Fruit fly (Drosophila melanogaster): ENCODE measurements around the gene CG14664.
A peak's percentile ranks its signal among the peaks of the same experiment; 100 is the strongest.

The CG14664 gene

DNA sequence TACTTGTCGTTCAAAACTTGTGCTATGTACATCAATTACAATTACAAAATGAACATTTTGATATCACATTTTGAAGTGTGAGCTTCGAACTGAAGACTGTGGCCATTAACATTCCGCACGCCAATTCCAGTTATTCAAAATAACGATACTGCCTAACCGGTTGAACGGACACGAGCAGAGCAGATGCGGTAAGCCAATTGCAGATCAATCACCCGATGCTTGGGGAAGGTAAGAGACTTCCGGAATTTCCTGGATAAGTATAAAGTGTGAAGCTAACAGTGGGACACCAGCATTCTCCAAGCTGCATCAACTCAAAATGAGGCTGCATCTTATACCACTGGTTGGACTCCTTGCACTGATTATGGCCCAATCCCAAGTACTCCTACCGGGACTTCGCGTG is at the start of gene CG14664:
Gene CG14664, plus strand, starts transcription at position 301 of the 400 bp plus-strand sequence.
- no peak for TF ChIP-seq sv (GFP tag; optimal IDR thresholded peaks at IDR 0.05)
- TF ChIP-seq dl (GFP tag; optimal IDR thresholded peaks at IDR 0.05; ENCODE audit: insufficient read depth in 1 of 2, partially characterized antibody in 2 of 2): no peak
- TF ChIP-seq Sp1 (GFP tag; optimal IDR thresholded peaks at IDR 0.05): no peak
- no peak for TF ChIP-seq ey (GFP tag; optimal IDR thresholded peaks at IDR 0.05)
- TF ChIP-seq usp (GFP tag; optimal IDR thresholded peaks at IDR 0.05): no peak
- TF ChIP-seq Dif (GFP tag; optimal IDR thresholded peaks at IDR 0.05; ENCODE audit: partially characterized antibody): no peak
- no peak for TF ChIP-seq lola (GFP tag; optimal IDR thresholded peaks at IDR 0.05)
- TF ChIP-seq pan (optimal IDR thresholded peaks at IDR 0.05): no peak
- no peak for TF ChIP-seq foxo (GFP tag; optimal IDR thresholded peaks at IDR 0.05)

DNA sequence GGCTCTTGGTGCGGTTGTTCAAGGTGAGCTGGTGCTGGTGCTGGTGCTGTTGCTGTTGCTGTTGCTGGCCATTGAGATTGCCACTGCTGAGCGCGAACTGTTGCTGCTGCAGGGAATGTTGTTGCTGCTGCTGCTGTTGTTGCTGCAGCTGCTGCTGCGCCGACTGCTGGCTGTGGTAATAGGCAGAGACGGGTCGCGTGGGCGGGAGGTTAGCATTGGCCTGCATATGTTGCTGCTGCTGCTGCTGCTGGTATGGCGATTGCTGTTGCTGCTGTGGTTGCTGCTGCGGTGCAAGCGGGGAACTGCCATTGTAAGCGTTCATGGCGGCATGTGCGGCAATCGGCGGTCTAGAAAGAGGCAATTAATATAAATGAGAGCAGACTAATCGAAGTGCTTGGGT is 48.0 kb upstream of the CG14664 start:
- TF ChIP-seq psq (GFP tag; optimal IDR thresholded peaks at IDR 0.05): no peak
- peak; percentile 97 for TF ChIP-seq Dfd (GFP tag; optimal IDR thresholded peaks at IDR 0.05)

DNA sequence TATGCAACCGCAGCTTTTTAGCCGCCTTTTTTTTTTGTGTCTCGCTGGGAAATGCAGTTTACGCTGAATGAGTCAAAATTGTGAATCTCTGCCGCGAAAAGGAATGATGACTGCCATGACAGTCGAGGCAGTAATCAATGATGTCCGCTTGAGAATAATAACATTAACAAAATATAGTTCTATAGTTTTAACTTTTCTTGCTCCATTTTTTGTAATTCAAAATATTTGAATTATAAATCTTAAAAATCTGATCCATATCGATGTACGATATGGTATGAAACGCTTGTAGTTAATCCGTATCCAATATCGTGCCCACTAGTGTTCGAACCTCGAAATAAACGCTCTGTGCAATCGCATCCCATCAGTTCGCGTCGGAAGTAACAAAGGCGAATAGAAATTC is 36.1 kb upstream of the CG14664 start:
- peak in 1 of 2 experiments; percentile 9 for TF ChIP-seq foxo (GFP tag; optimal IDR thresholded peaks at IDR 0.05)
- no peak for TF ChIP-seq h (GFP tag; optimal IDR thresholded peaks at IDR 0.05)

DNA sequence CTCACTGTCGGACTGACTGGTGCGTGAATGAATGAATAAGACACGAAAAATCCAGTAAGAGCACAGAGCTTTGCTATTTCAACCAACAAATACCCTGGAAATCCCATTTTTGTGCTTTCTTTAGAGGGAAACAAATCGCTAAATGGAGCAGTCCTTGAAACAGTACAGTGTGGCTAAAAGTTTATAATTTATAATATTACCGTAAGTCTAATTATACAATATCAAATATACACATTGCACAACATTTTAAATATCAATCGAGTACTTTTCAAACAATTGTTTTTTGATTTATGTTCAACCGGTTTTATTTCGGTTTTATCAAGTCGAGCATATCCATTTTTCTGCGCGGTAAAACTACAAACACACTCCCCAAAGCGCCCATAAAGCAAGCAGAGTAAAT is 30.7 kb upstream of the CG14664 start:
- TF ChIP-seq sage (GFP tag; optimal IDR thresholded peaks at IDR 0.05) (no peak), ey (GFP tag; optimal IDR thresholded peaks at IDR 0.05) (no peak), Jra (GFP tag; optimal IDR thresholded peaks at IDR 0.05) (no peak), Rel (GFP tag; optimal IDR thresholded peaks at IDR 0.05) (no peak), Rel (tag; optimal IDR thresholded peaks at IDR 0.05) (no peak), pan (optimal IDR thresholded peaks at IDR 0.05) (no peak), brk (GFP tag; optimal IDR thresholded peaks at IDR 0.05) (no peak), Hr83 (GFP tag; optimal IDR thresholded peaks at IDR 0.05; ENCODE audit: poor library complexity, severe bottlenecking) (no peak), rgr (GFP tag; optimal IDR thresholded peaks at IDR 0.05) (no peak)

DNA sequence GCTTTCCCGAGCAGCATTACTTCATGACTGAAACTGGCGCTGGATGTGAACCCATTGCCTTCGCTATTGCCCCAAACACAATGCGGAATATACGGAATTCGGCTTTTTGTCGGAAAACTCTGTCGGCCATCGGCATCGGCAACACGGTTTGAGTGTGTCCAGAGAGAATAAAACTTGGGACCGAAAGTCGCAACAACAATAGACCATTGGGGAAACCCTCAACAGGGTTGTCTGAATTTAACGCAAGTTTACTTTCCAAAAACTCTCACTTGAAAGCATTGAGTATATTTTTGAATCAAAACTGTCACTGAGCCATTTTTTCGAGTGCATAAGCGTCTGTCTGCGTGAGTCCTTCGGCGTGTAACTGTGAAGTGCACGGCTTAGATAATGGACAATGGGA is 25.6 kb upstream of the CG14664 start:
- TF ChIP-seq rgr (GFP tag; optimal IDR thresholded peaks at IDR 0.05) (peak; percentile 26), Vsx2 (GFP tag; optimal IDR thresholded peaks at IDR 0.05; ENCODE audit: partially characterized antibody) (no peak), ey (GFP tag; optimal IDR thresholded peaks at IDR 0.05) (peak; percentile 46), sv (GFP tag; optimal IDR thresholded peaks at IDR 0.05) (peak; percentile 28), foxo (GFP tag; optimal IDR thresholded peaks at IDR 0.05) (peak in 1 of 2 experiments; percentile 52), br (GFP tag; optimal IDR thresholded peaks at IDR 0.05) (peak; percentile 23), Jra (GFP tag; optimal IDR thresholded peaks at IDR 0.05) (no peak), Sp1 (GFP tag; optimal IDR thresholded peaks at IDR 0.05) (peak; percentile 42), pan (optimal IDR thresholded peaks at IDR 0.05) (no peak), GATAd (GFP tag; optimal IDR thresholded peaks at IDR 0.05) (no peak), N (GFP tag; optimal IDR thresholded peaks at IDR 0.05) (no peak), sage (GFP tag; optimal IDR thresholded peaks at IDR 0.05) (no peak), Hnf4 (GFP tag; optimal IDR thresholded peaks at IDR 0.05) (peak; percentile 9), tai (GFP tag; optimal IDR thresholded peaks at IDR 0.05) (no peak), CrebA (GFP tag; optimal IDR thresholded peaks at IDR 0.05; ENCODE audit: borderline replicate concordance) (no peak), psq (GFP tag; optimal IDR thresholded peaks at IDR 0.05) (peak; percentile 11), lola (GFP tag; optimal IDR thresholded peaks at IDR 0.05) (no peak), OdsH (GFP tag; optimal IDR thresholded peaks at IDR 0.05) (peak; percentile 0), h (GFP tag; optimal IDR thresholded peaks at IDR 0.05) (peak; percentile 46), dmrt93B (GFP tag; optimal IDR thresholded peaks at IDR 0.05) (peak; percentile 0), CG9705 (GFP tag; optimal IDR thresholded peaks at IDR 0.05) (no peak), fru (GFP tag; optimal IDR thresholded peaks at IDR 0.05) (peak; percentile 58), Mio (GFP tag; optimal IDR thresholded peaks at IDR 0.05) (no peak), HLH106 (tag; optimal IDR thresholded peaks at IDR 0.05) (peak; percentile 51)

Data from whole organism, wandering third instar larva.